Fruit fly (Drosophila melanogaster): Measurements from ENCODE around the gene inaF-C.
A peak's percentile ranks its signal among the peaks of the same experiment; 100 is the strongest.

inaF-C gene

DNA sequence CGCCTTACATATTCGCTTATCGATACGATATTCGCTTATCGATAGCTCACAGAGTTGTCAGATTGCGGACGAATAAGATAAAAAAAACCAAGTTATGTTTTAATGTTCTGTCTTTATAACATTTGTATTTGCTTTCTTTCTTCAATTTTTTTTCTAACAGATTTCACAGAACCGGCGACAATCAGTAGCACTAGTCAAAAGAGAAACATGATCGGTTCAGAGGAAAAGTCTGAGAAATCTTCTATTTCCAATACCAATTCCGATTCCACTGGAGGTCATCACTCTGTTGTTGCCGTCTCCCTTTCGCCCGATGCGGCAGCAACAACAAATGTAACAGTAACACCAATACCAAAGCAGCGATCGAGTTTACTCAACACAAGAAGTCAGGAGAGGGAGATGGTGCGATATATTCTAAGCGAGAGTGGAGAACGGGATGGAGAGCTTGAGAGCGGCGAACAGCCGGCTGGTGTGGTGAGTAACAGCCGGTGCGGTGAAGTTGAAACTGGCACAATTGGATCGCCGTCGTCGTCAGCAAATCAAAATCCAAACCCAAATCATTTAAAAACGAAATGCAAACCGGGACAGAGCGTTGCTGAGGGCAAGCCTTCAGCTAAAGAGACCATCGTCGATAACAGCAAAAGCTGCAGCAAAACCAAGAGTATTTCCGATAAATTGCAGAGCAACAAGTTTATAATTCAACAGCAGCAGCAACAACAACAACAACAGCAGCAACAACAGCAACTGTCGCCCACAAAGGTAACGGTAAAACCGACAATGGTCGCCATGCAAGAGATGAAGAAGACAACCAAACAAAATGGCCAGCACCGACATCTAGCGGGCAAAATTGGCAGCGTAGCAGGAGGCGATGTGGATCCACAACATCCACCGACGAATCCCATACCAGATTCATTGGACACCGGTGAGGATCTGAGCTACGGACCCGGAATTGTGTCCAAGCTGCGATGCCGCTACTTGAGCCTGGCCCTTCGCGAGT, 49.7 kb downstream of the inaF-C start (continued):
- no peak for TF ChIP-seq CG6654 (GFP tag; optimal IDR thresholded peaks at IDR 0.05)
- no peak for TF ChIP-seq CG15479 (GFP tag; optimal IDR thresholded peaks at IDR 0.05)
- TF ChIP-seq CG2875 (GFP tag; optimal IDR thresholded peaks at IDR 0.05): no peak
- no peak for TF ChIP-seq CG11085 (GFP tag; IDR thresholded peaks at IDR 0.05)
- peak; percentile 65; the same call in 2 of the 3 replicates for TF ChIP-seq z (GFP tag; IDR thresholded peaks at IDR 0.05)
- 0 out of 2 replicates have a peak, but pooled peaks have one; percentile 11 for TF ChIP-seq HLH3B (GFP tag; IDR thresholded peaks at IDR 0.05)
- peak; percentile 21 for TF ChIP-seq Max (GFP tag; optimal IDR thresholded peaks at IDR 0.05)
- TF ChIP-seq mirr (GFP tag; optimal IDR thresholded peaks at IDR 0.05): peak; percentile 73
- TF ChIP-seq vfl (GFP tag; optimal IDR thresholded peaks at IDR 0.05): peak; percentile 44
- TF ChIP-seq hbn (GFP tag; IDR thresholded peaks at IDR 0.05; ENCODE audit: partially characterized antibody): peak; percentile 46; the same call in 1 of the 2 replicates
- TF ChIP-seq sqz (GFP tag; optimal IDR thresholded peaks at IDR 0.05): peak; percentile 19
- peak in 1 of 2 experiments; percentile 23 for TF ChIP-seq crp (GFP tag; optimal IDR thresholded peaks at IDR 0.05)
- no peak for TF ChIP-seq kay (GFP tag; optimal IDR thresholded peaks at IDR 0.05)
- peak; percentile 88 for TF ChIP-seq E2f2 (GFP tag; IDR thresholded peaks at IDR 0.05)
- TF ChIP-seq BtbVII (GFP tag; optimal IDR thresholded peaks at IDR 0.05): peak; percentile 59
- TF ChIP-seq sima (GFP tag; optimal IDR thresholded peaks at IDR 0.05): no peak
- no peak for TF ChIP-seq ATbp (GFP tag; optimal IDR thresholded peaks at IDR 0.05)
- peak; percentile 46; the same call in 1 of the 2 replicates for TF ChIP-seq lmd (GFP tag; IDR thresholded peaks at IDR 0.05)
- peak; percentile 37 for TF ChIP-seq CG1602 (GFP tag; optimal IDR thresholded peaks at IDR 0.05)
- TF ChIP-seq ac (GFP tag; optimal IDR thresholded peaks at IDR 0.05): no peak
- no peak for TF ChIP-seq C15 (GFP tag; IDR thresholded peaks at IDR 0.05)
- no peak for TF ChIP-seq Mes4 (GFP tag; optimal IDR thresholded peaks at IDR 0.05)
- peak; percentile 75 for TF ChIP-seq sug (tag; optimal IDR thresholded peaks at IDR 0.05)
- no peak for TF ChIP-seq CG12299 (tag; optimal IDR thresholded peaks at IDR 0.05)
- peak; percentile 39 for TF ChIP-seq Asciz (GFP tag; optimal IDR thresholded peaks at IDR 0.05)
- TF ChIP-seq CG10565 (GFP tag; optimal IDR thresholded peaks at IDR 0.05): no peak
- no peak for TF ChIP-seq Drgx (GFP tag; IDR thresholded peaks at IDR 0.05)
- peak; percentile 53; the same call in 1 of the 2 replicates for TF ChIP-seq CG14441 (GFP tag; IDR thresholded peaks at IDR 0.05)
- TF ChIP-seq lilli (GFP tag; optimal IDR thresholded peaks at IDR 0.05): peak; percentile 81
- peak; percentile 87 for TF ChIP-seq CTCF (GFP tag; optimal IDR thresholded peaks at IDR 0.05)
- TF ChIP-seq lbe (GFP tag; optimal IDR thresholded peaks at IDR 0.05): peak; percentile 70
- TF ChIP-seq Ets97D (GFP tag; optimal IDR thresholded peaks at IDR 0.05): peak; percentile 57
- peak; percentile 33 for TF ChIP-seq pfk (GFP tag; optimal IDR thresholded peaks at IDR 0.05)
- TF ChIP-seq Nf-YC (tag; optimal IDR thresholded peaks at IDR 0.05): peak; percentile 80
- TF ChIP-seq Hsf (GFP tag; optimal IDR thresholded peaks at IDR 0.05): peak; percentile 53
- TF ChIP-seq CG15601 (tag; optimal IDR thresholded peaks at IDR 0.05): peak; percentile 52
- peak; percentile 72 for TF ChIP-seq CG8290 (GFP tag; optimal IDR thresholded peaks at IDR 0.05)
- TF ChIP-seq CG8290 (tag; optimal IDR thresholded peaks at IDR 0.05): peak; percentile 77 to 89
- TF ChIP-seq CG13296 (GFP tag; optimal IDR thresholded peaks at IDR 0.05): peak; percentile 63
- TF ChIP-seq Ravus (GFP tag; IDR thresholded peaks at IDR 0.05): no peak
- TF ChIP-seq al (GFP tag; IDR thresholded peaks at IDR 0.05): peak; percentile 39; the same call in 1 of the 2 replicates
- TF ChIP-seq CkIIα-i1 (GFP tag; IDR thresholded peaks at IDR 0.05): no peak
- no peak for TF ChIP-seq CG7963 (GFP tag; IDR thresholded peaks at IDR 0.05; ENCODE audit: partially characterized antibody)
- TF ChIP-seq CG15073 (GFP tag; optimal IDR thresholded peaks at IDR 0.05): no peak
- peak; percentile 39 for TF ChIP-seq gcm (GFP tag; optimal IDR thresholded peaks at IDR 0.05)
- TF ChIP-seq CG14710 (tag; optimal IDR thresholded peaks at IDR 0.05): peak; percentile 66
- TF ChIP-seq CG12104 (GFP tag; optimal IDR thresholded peaks at IDR 0.05): peak; percentile 50
- TF ChIP-seq CG1832 (GFP tag; optimal IDR thresholded peaks at IDR 0.05): peak; percentile 76
- peak; percentile 67 for TF ChIP-seq HHEX (GFP tag; optimal IDR thresholded peaks at IDR 0.05)
